Worm (Caenorhabditis elegans) whole organism, L1 larva: Measurements from ENCODE around the gene let-418.

Source experiments
- C34B4.2 ChIP-seq: sonication (generic microtip); optimal IDR thresholded peaks from 2 replicates; lab custom pipeline; 2017; ENCODE audit warnings: mild to moderate bottlenecking, missing genetic modification characterization, missing compliant biosample characterization
- aha-1 ChIP-seq: fragments of 150-350 bp; optimal IDR thresholded peaks from 2 replicates; lab custom pipeline; 2014; ENCODE audit warnings: missing biosample characterization, missing genetic modification characterization
- alr-1 ChIP-seq: fragments of 200-800 bp; sonication (Bioruptor generic); optimal IDR thresholded peaks from 2 replicates; lab custom pipeline; 2018; ENCODE audit warnings: borderline replicate concordance, mild to moderate bottlenecking, missing genetic modification characterization, missing compliant biosample characterization
- aly-2 ChIP-seq: fragments of 150-350 bp; optimal IDR thresholded peaks from 2 replicates; lab custom pipeline; 2014; ENCODE audit warnings: missing biosample characterization, missing genetic modification characterization
- ama-1 ChIP-seq: fragments of 150-350 bp; optimal IDR thresholded peaks from 2 replicates; lab custom pipeline; 2014
- blmp-1 ChIP-seq: fragments of 150-350 bp; optimal IDR thresholded peaks from 2 replicates; lab custom pipeline; 2014; ENCODE audit warnings: missing biosample characterization, missing genetic modification characterization
- ceh-82 ChIP-seq, 3 experiments: fragments of 150-350 bp in 1 of 3; sonication (generic microtip) in 2 of 3; optimal IDR thresholded peaks; 2 replicates each; lab custom pipeline; 2014 to 2017; ENCODE audit warnings: missing biosample characterization in 3 of 3, missing genetic modification characterization in 3 of 3
- ceh-88 ChIP-seq: fragments of 200-800 bp; sonication (Bioruptor generic); IDR thresholded peaks from 2 replicates; pipeline ENCODE4 v1.3.6; 2022; ENCODE audit warnings: missing genetic modification characterization, missing compliant biosample characterization
- ceh-90 ChIP-seq: sonication (generic microtip); optimal IDR thresholded peaks from 2 replicates; lab custom pipeline; 2016; ENCODE audit warnings: missing genetic modification characterization, missing compliant biosample characterization
- ces-1 ChIP-seq: fragments of 150-350 bp; optimal IDR thresholded peaks from 2 replicates; lab custom pipeline; 2014; ENCODE audit warnings: missing biosample characterization, missing genetic modification reagents, missing genetic modification characterization
- dpl-1 ChIP-seq, 3 experiments: fragments of 150-350 bp in 2 of 3; sonication (generic microtip) in 1 of 3; optimal IDR thresholded peaks; 2 replicates each; lab custom pipeline; 2014 to 2017; ENCODE audit warnings: missing biosample characterization in 3 of 3, missing genetic modification characterization in 3 of 3, missing genetic modification reagents in 3 of 3
- efl-1 ChIP-seq, 4 experiments: fragments of 150-350 bp; optimal IDR thresholded peaks in 3 of 4; peaks in 1 of 4; 1 replicate in 1 of 4; 2 replicates in 3 of 4; lab custom pipeline; 2014; ENCODE audit warnings: missing biosample characterization in 2 of 4, missing genetic modification characterization in 2 of 4, missing genetic modification reagents in 2 of 4
- efl-3 ChIP-seq: fragments of 200-800 bp; sonication (Bioruptor generic); optimal IDR thresholded peaks from 2 replicates; lab custom pipeline; 2018; ENCODE audit warnings: mild to moderate bottlenecking, missing genetic modification characterization, missing compliant biosample characterization
- egl-13 ChIP-seq: sonication (generic microtip); optimal IDR thresholded peaks from 2 replicates; lab custom pipeline; 2016; ENCODE audit warnings: missing genotype, missing genetic modification reagents, missing genetic modification characterization, missing compliant biosample characterization
- egl-27 ChIP-seq, 2 experiments: fragments of 150-350 bp in 1 of 2; sonication (generic microtip); optimal IDR thresholded peaks; 3 replicates each; lab custom pipeline; 2017 to 2018; ENCODE audit warnings: missing biosample characterization in 2 of 2, missing genetic modification characterization in 2 of 2, missing genetic modification reagents in 2 of 2
- elt-3 ChIP-seq, 6 experiments: fragments of 150-350 bp in 1 of 6; sonication (generic microtip); optimal IDR thresholded peaks; 2 replicates each; lab custom pipeline; 2017 to 2018; ENCODE audit warnings: missing biosample characterization in 6 of 6, missing genetic modification characterization in 6 of 6, inconsistent platforms in 1 of 6
- ets-5 ChIP-seq: fragments of 200-800 bp; sonication (Bioruptor generic); IDR thresholded peaks from 2 replicates; pipeline ENCODE4 v1.3.6; 2022; ENCODE audit warnings: missing genetic modification characterization, missing compliant biosample characterization
- fkh-10 ChIP-seq: sonication (generic microtip); optimal IDR thresholded peaks from 2 replicates; lab custom pipeline; 2017; ENCODE audit warnings: missing biosample characterization, missing genetic modification reagents, missing genetic modification characterization
- lin-14 ChIP-seq: fragments of 200-800 bp; sonication (Bioruptor generic); optimal IDR thresholded peaks from 2 replicates; lab custom pipeline; 2018; ENCODE audit warnings: mild to moderate bottlenecking, missing genetic modification characterization, moderate library complexity, missing compliant biosample characterization
- lin-35 ChIP-seq, 2 experiments: fragments of 150-350 bp; optimal IDR thresholded peaks; 2 replicates each; lab custom pipeline; 2014; ENCODE audit warnings: missing biosample characterization in 2 of 2, missing genetic modification characterization in 2 of 2, missing genetic modification reagents in 2 of 2
- lir-3 ChIP-seq: sonication (generic microtip); optimal IDR thresholded peaks from 2 replicates; lab custom pipeline; 2016; ENCODE audit warnings: mild to moderate bottlenecking, missing genetic modification characterization, moderate library complexity, missing compliant biosample characterization; ENCODE audit not compliant: poor library complexity
- lsy-2 ChIP-seq, 2 experiments: fragments of 150-350 bp; optimal IDR thresholded peaks; 2 replicates each; lab custom pipeline; 2014; ENCODE audit warnings: missing biosample characterization in 2 of 2, missing genetic modification characterization in 2 of 2
- mab-9 ChIP-seq: fragments of 200-800 bp; sonication (Bioruptor generic); IDR thresholded peaks from 2 replicates; pipeline ENCODE4 v1.3.6; 2022; ENCODE audit warnings: missing genetic modification reagents, missing genetic modification characterization, missing compliant biosample characterization
- mdl-1 ChIP-seq, 2 experiments: fragments of 150-350 bp; optimal IDR thresholded peaks; 2 replicates each; lab custom pipeline; 2014 to 2017; ENCODE audit warnings: missing biosample characterization in 2 of 2, missing genetic modification characterization in 2 of 2, inconsistent platforms in 1 of 2
- nhr-11 ChIP-seq: fragments of 150-350 bp; optimal IDR thresholded peaks from 2 replicates; lab custom pipeline; 2014; ENCODE audit warnings: missing biosample characterization, missing genetic modification characterization
- nhr-19 ChIP-seq: fragments of 200-800 bp; sonication (Bioruptor generic); conservative IDR thresholded peaks from 2 replicates; pipeline ENCODE4 v1.3.6; 2022; ENCODE audit warnings: missing genetic modification characterization, missing compliant biosample characterization
- nhr-47 ChIP-seq: sonication (generic microtip); optimal IDR thresholded peaks from 2 replicates; lab custom pipeline; 2016; ENCODE audit warnings: mild to moderate bottlenecking, missing genetic modification characterization, moderate library complexity, missing compliant biosample characterization
- nhr-71 ChIP-seq: sonication (generic microtip); optimal IDR thresholded peaks from 2 replicates; lab custom pipeline; 2016; ENCODE audit warnings: mild to moderate bottlenecking, missing genetic modification characterization, moderate library complexity, missing compliant biosample characterization
- nhr-76 ChIP-seq: sonication (generic microtip); optimal IDR thresholded peaks from 2 replicates; lab custom pipeline; 2017; ENCODE audit warnings: missing biosample characterization, missing genetic modification characterization
- nhr-77 ChIP-seq: fragments of 150-350 bp; optimal IDR thresholded peaks from 2 replicates; lab custom pipeline; 2014; ENCODE audit warnings: missing biosample characterization, missing genetic modification characterization
- nhr-85 ChIP-seq: sonication (generic microtip); peaks from one replicate; lab custom pipeline; 2016; ENCODE audit warnings: missing genetic modification characterization, inconsistent platforms, missing compliant biosample characterization
- pag-3 ChIP-seq: sonication (generic microtip); optimal IDR thresholded peaks from 2 replicates; lab custom pipeline; 2017; ENCODE audit warnings: missing genetic modification characterization, mild to moderate bottlenecking, missing compliant biosample characterization, antibody characterized with exemption, borderline replicate concordance; ENCODE audit not compliant: insufficient read depth
- pax-3 ChIP-seq: fragments of 200-800 bp; sonication (Bioruptor generic); optimal IDR thresholded peaks from 2 replicates; lab custom pipeline; 2018; ENCODE audit warnings: mild to moderate bottlenecking, missing genetic modification characterization, moderate library complexity, missing compliant biosample characterization
- snpc-4 ChIP-seq: fragments of 150-350 bp; optimal IDR thresholded peaks from 2 replicates; lab custom pipeline; 2014; ENCODE audit warnings: missing biosample characterization, missing genetic modification characterization
- snu-23 ChIP-seq: sonication (generic microtip); optimal IDR thresholded peaks from 2 replicates; lab custom pipeline; 2016; ENCODE audit warnings: missing genetic modification characterization, missing compliant biosample characterization
- sox-4 ChIP-seq: sonication (generic microtip); optimal IDR thresholded peaks from 2 replicates; lab custom pipeline; 2016; ENCODE audit warnings: missing genetic modification characterization, missing compliant biosample characterization
- sup-37 ChIP-seq: fragments of 200-800 bp; sonication (Bioruptor generic); optimal IDR thresholded peaks from 2 replicates; lab custom pipeline; 2018; ENCODE audit warnings: mild to moderate bottlenecking, missing genetic modification characterization, missing compliant biosample characterization
- tbx-2 ChIP-seq: sonication (generic microtip); optimal IDR thresholded peaks from 2 replicates; lab custom pipeline; 2016; ENCODE audit warnings: missing genetic modification characterization, missing compliant biosample characterization
- tlp-1 ChIP-seq: fragments of 150-350 bp; optimal IDR thresholded peaks from 2 replicates; lab custom pipeline; 2014; ENCODE audit warnings: missing biosample characterization, missing genetic modification characterization
- unc-62 ChIP-seq: fragments of 150-350 bp; optimal IDR thresholded peaks from 2 replicates; lab custom pipeline; 2014; ENCODE audit warnings: missing biosample characterization, missing genetic modification reagents, missing genetic modification characterization
- vab-15 ChIP-seq: sonication (generic microtip); optimal IDR thresholded peaks from 2 replicates; lab custom pipeline; 2017; ENCODE audit warnings: missing genotype, mild to moderate bottlenecking, missing genetic modification characterization, missing compliant biosample characterization
- zag-1 ChIP-seq: fragments of 150-350 bp; optimal IDR thresholded peaks from 2 replicates; lab custom pipeline; 2014; ENCODE audit warnings: missing biosample characterization, missing genetic modification characterization
- zip-4 ChIP-seq: fragments of 200-800 bp; sonication (Bioruptor generic); optimal IDR thresholded peaks from 2 replicates; lab custom pipeline; 2018; ENCODE audit warnings: mild to moderate bottlenecking, missing genetic modification characterization, moderate library complexity, missing compliant biosample characterization
- ztf-4 ChIP-seq: fragments of 150-350 bp; optimal IDR thresholded peaks from 2 replicates; lab custom pipeline; 2014; ENCODE audit warnings: missing biosample characterization, missing genetic modification characterization

Gene let-418

DNA sequence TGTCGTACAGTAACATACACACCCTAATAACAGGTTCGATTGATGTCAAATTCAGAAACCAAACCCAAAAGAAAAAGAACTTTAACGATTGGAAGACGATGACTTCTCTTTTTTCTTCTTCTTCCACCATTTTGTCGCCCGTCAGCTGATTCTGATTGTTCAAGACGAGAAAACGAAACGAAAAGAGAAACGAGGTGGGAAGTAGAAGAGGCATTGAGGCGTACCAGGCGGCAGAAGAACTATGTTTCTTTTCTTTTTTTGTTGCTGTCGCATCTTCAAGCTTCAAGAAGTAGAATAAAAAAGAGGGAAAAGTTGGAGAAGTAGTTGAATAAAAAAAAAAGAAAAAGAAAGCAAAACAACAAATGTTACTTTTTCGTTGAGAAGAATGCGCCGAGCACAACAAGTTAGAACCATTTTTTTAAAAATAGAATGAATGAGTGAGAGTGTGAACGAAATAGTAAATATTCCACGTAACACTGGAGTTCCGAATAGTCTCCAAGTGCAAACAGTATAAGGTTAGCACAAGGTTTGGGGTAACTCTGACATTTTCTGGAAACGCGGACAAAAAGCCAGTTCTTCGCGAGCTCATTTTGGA, 21.5 kb downstream of the let-418 start:
- TF ChIP-seq dpl-1 (GFP tag; optimal IDR thresholded peaks at IDR 0.05; lab: Kevin White, UChicago) (no peak), lir-3 (tag; lab: Kevin White, UChicago) (no peak), fkh-10 (peak; percentile 22), ets-5 (GFP tag; lab: Robert Waterston, UW) (no peak), alr-1 (no peak), zip-4 (GFP tag; lab: Kevin White, UChicago) (no peak), egl-13 (tag; lab: Kevin White, UChicago) (no peak), ama-1 (lab: Kevin White, UChicago) (no peak), ceh-90 (no peak), nhr-71 (tag; lab: Kevin White, UChicago) (peak; percentile 13), ces-1 (GFP tag; lab: Kevin White, UChicago) (no peak), pax-3 (tag; lab: Kevin White, UChicago) (no peak), nhr-47 (tag; lab: Kevin White, UChicago) (no peak), unc-62 (no peak), lin-35 (GFP tag; optimal IDR thresholded peaks at IDR 0.05; lab: Kevin White, UChicago) (peak in 1 of 2 experiments; percentile 25), lin-14 (GFP tag; lab: Kevin White, UChicago) (peak; percentile 65), egl-27 (tag; optimal IDR thresholded peaks at IDR 0.05; lab: Kevin White, UChicago) (no peak), zag-1 (tag; lab: Kevin White, UChicago) (no peak), sup-37 (GFP tag; lab: Kevin White, UChicago) (no peak), tlp-1 (tag; lab: Kevin White, UChicago) (no peak), nhr-11 (no peak), aly-2 (no peak), tbx-2 (tag; lab: Kevin White, UChicago) (no peak), nhr-19 (GFP tag; lab: Robert Waterston, UW) (no peak), ztf-4 (tag; lab: Kevin White, UChicago) (no peak), efl-3 (GFP tag; lab: Kevin White, UChicago) (no peak), snpc-4 (tag; lab: Kevin White, UChicago) (no peak), lsy-2 (tag; optimal IDR thresholded peaks at IDR 0.05; lab: Kevin White, UChicago) (no peak), nhr-85 (tag; lab: Kevin White, UChicago) (peak; percentile 29), nhr-77 (tag; lab: Kevin White, UChicago) (no peak), nhr-76 (no peak), ceh-82 (tag; optimal IDR thresholded peaks at IDR 0.05; lab: Kevin White, UChicago) (no peak), mdl-1 (tag; optimal IDR thresholded peaks at IDR 0.05; lab: Kevin White, UChicago) (peak in 1 of 2 experiments; percentile 41), mab-9 (GFP tag; lab: Robert Waterston, UW) (no peak), snu-23 (GFP tag; lab: Kevin White, UChicago) (peak; percentile 16), C34B4.2 (tag; lab: Kevin White, UChicago) (no peak), vab-15 (tag; lab: Kevin White, UChicago) (no peak), blmp-1 (peak; percentile 65), ceh-88 (GFP tag; lab: Robert Waterston, UW) (no peak), pag-3 (tag; lab: Kevin White, UChicago) (no peak), sox-4 (no peak), aha-1 (no peak), efl-1 (optimal IDR thresholded peaks at IDR 0.05; lab: Kevin White, UChicago) (no peak), efl-1 (GFP tag; optimal IDR thresholded peaks at IDR 0.05 in 1 of 2; lab: Kevin White, UChicago) (peak in 1 of 2 experiments; percentile 94), elt-3 (tag; optimal IDR thresholded peaks at IDR 0.05; lab: Kevin White, UChicago) (peak in 1 of 6 experiments; percentile 10)
